Fruit fly (Drosophila melanogaster) Kc167 (cell line): Measurements from ENCODE around the gene mahe.

Experiments
- insv ChIP-seq: fragments of >200 bp; optimal IDR thresholded peaks from 3 replicates; lab custom pipeline; 2018; ENCODE audit warnings: missing external identifiers
- psq ChIP-seq: fragments of >200 bp; optimal IDR thresholded peaks from 2 replicates; lab custom pipeline; 2017; ENCODE audit warnings: missing external identifiers

dm6 chrX:7973325-7973954, 42.3 kb upstream of the mahe start:
- TF ChIP-seq insv (lab: Kevin White, UChicago) (no peak), psq (lab: Kevin White, UChicago) (no peak)
